Worm (Caenorhabditis elegans) whole organism, midembryonic: ENCODE measurements around the gene F08F8.7.

Experiments
- cog-1 ChIP-seq: sonication (generic microtip); optimal IDR thresholded peaks from 2 replicates; lab custom pipeline; 2016; ENCODE audit warnings: missing genetic modification characterization, missing compliant biosample characterization
- flt-1 ChIP-seq: fragments of 200-800 bp; sonication (Bioruptor generic); IDR thresholded peaks from 2 replicates; pipeline ENCODE4 v1.3.6; 2022; ENCODE audit warnings: missing genetic modification characterization, missing compliant biosample characterization
- ref-1 ChIP-seq: fragments of 200-800 bp; sonication (Bioruptor generic); conservative IDR thresholded peaks from 2 replicates; pipeline ENCODE4 v1.3.6; 2022; ENCODE audit warnings: missing genetic modification reagents, missing genetic modification characterization, missing compliant biosample characterization
- ztf-23 ChIP-seq: fragments of 200-800 bp; sonication (Bioruptor generic); IDR thresholded peaks from 2 replicates; pipeline ENCODE4 v1.3.6; 2022; ENCODE audit warnings: missing genetic modification reagents, missing genetic modification characterization, missing compliant biosample characterization
- ztf-29 ChIP-seq: fragments of 200-800 bp; sonication (Bioruptor generic); IDR thresholded peaks from 2 replicates; pipeline ENCODE4 v1.3.6; 2022; ENCODE audit warnings: missing genetic modification reagents, missing genetic modification characterization, missing compliant biosample characterization

DNA sequence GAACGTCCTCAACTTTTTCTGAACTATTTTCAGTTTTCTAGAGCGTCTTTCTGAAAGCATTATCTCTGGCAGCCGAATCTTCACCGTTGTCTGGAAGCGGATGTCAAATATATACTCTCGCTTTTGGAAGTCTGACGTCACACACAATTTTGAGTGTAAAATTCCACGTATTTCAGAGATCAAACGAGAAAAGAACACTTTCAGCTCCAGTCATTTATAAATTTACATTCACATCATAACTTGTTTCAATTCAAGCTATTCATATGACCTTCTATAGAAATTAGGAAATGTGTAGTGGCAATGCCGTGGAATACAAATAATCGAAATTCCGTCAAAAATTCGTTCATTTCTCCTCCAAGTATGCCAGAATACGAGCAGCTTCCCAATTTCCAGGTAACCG lies 18.7 kb upstream of the F08F8.7 start, which contains the start of gene F08F8.11:
- TF ChIP-seq ztf-29 (GFP tag; lab: Robert Waterston, UW), result no peak
- TF ChIP-seq ref-1 (GFP tag; lab: Robert Waterston, UW), result no peak
- no peak for TF ChIP-seq ztf-23 (GFP tag; lab: Robert Waterston, UW)
- no peak for TF ChIP-seq flt-1 (GFP tag; lab: Robert Waterston, UW)
- TF ChIP-seq cog-1 (tag; lab: Kevin White, UChicago), result no peak
